Fruit fly (Drosophila melanogaster) whole organism, prepupa: ENCODE results near the gene Usp10.

Experiments
- Blimp-1 ChIP-seq: fragments of 200-800 bp; sonication (Bioruptor generic); optimal IDR thresholded peaks from 3 replicates; lab custom pipeline; 2017; ENCODE audit warnings: missing biosample characterization, missing genetic modification characterization, mild to moderate bottlenecking, moderate library complexity, missing genetic modification reagents
- CG10631 ChIP-seq: fragments of 200-800 bp; sonication (Bioruptor generic); optimal IDR thresholded peaks from 2 replicates; lab custom pipeline; 2016; ENCODE audit warnings: missing biosample characterization, missing genetic modification characterization
- CG10669 ChIP-seq: fragments of 200-800 bp; sonication (Bioruptor generic); optimal IDR thresholded peaks from 3 replicates; lab custom pipeline; 2018; ENCODE audit warnings: missing biosample characterization, mild to moderate bottlenecking, missing genetic modification characterization, moderate library complexity
- CG11294 ChIP-seq: fragments of 200-800 bp; sonication (Bioruptor generic); IDR thresholded peaks from 2 replicates; pipeline ENCODE4 v1.3.6; 2022; ENCODE audit warnings: missing biosample characterization, missing genetic modification characterization
- CG11762 ChIP-seq: fragments of 200-800 bp; sonication (Bioruptor generic); optimal IDR thresholded peaks from 3 replicates; lab custom pipeline; 2016; ENCODE audit warnings: missing biosample characterization, missing genetic modification characterization; ENCODE audit not compliant: insufficient read depth
- CG15336 ChIP-seq: fragments of 200-800 bp; sonication (Bioruptor generic); IDR thresholded peaks from 2 replicates; pipeline ENCODE4 v1.3.6; 2022; ENCODE audit warnings: missing biosample characterization, missing genetic modification characterization
- CG3032 ChIP-seq: fragments of 200-800 bp; optimal IDR thresholded peaks from 2 replicates; lab custom pipeline; 2019; ENCODE audit warnings: missing biosample characterization, mild to moderate bottlenecking, missing genetic modification characterization, moderate library complexity
- CG31627 ChIP-seq: fragments of 200-800 bp; sonication (Bioruptor generic); optimal IDR thresholded peaks from 3 replicates; lab custom pipeline; 2016; ENCODE audit warnings: missing biosample characterization, missing genetic modification characterization
- CG32006 ChIP-seq: fragments of 200-800 bp; sonication (Bioruptor generic); optimal IDR thresholded peaks from 3 replicates; lab custom pipeline; 2017; ENCODE audit warnings: missing biosample characterization, mild to moderate bottlenecking, missing genetic modification characterization
- CG34406 ChIP-seq: fragments of 200-800 bp; sonication (Bioruptor generic); optimal IDR thresholded peaks from 3 replicates; lab custom pipeline; 2016; ENCODE audit warnings: missing biosample characterization, missing genetic modification characterization
- CG3919 ChIP-seq: fragments of 200-800 bp; sonication (Bioruptor generic); optimal IDR thresholded peaks from 3 replicates; lab custom pipeline; 2016; ENCODE audit warnings: missing biosample characterization, missing genetic modification characterization
- CG4318 ChIP-seq: fragments of 200-800 bp; sonication (Bioruptor generic); optimal IDR thresholded peaks from 3 replicates; lab custom pipeline; 2017; ENCODE audit warnings: missing biosample characterization, mild to moderate bottlenecking, missing genetic modification characterization
- CG6163 ChIP-seq: fragments of 200-800 bp; sonication (Bioruptor generic); IDR thresholded peaks from 3 replicates; pipeline ENCODE4 v1.3.6; 2022; ENCODE audit warnings: missing biosample characterization, missing genetic modification characterization
- CG6276 ChIP-seq: fragments of 200-800 bp; sonication (Bioruptor generic); optimal IDR thresholded peaks from 2 replicates; lab custom pipeline; 2017; ENCODE audit warnings: missing biosample characterization, mild to moderate bottlenecking, missing genetic modification characterization
- CG6792 ChIP-seq: fragments of 200-800 bp; sonication (Bioruptor generic); optimal IDR thresholded peaks from 3 replicates; lab custom pipeline; 2016; ENCODE audit warnings: missing biosample characterization, missing genetic modification characterization
- CG6808 ChIP-seq: fragments of 200-800 bp; sonication (Bioruptor generic); optimal IDR thresholded peaks from 3 replicates; lab custom pipeline; 2017; ENCODE audit warnings: missing biosample characterization, missing genetic modification characterization, mild to moderate bottlenecking, moderate library complexity, missing genetic modification reagents
- CG6854 ChIP-seq: fragments of 200-800 bp; sonication (Bioruptor generic); optimal IDR thresholded peaks from 2 replicates; lab custom pipeline; 2017; ENCODE audit warnings: missing biosample characterization, mild to moderate bottlenecking, missing genetic modification characterization
- CG7368 ChIP-seq: fragments of 200-800 bp; sonication (Bioruptor generic); optimal IDR thresholded peaks from 3 replicates; lab custom pipeline; 2016; ENCODE audit warnings: missing biosample characterization, missing genetic modification characterization
- CG8119 ChIP-seq: fragments of 200-800 bp; sonication (Bioruptor generic); IDR thresholded peaks from 3 replicates; pipeline ENCODE4 v1.3.6; 2022; ENCODE audit warnings: missing biosample characterization, missing genetic modification characterization
- CG8319 ChIP-seq: fragments of 200-800 bp; sonication (Bioruptor generic); optimal IDR thresholded peaks from 3 replicates; lab custom pipeline; 2016; ENCODE audit warnings: missing biosample characterization, missing genetic modification characterization
- CG9139 ChIP-seq: fragments of 200-800 bp; sonication (Bioruptor generic); optimal IDR thresholded peaks from 3 replicates; lab custom pipeline; 2017; ENCODE audit warnings: missing biosample characterization, mild to moderate bottlenecking, missing genetic modification characterization
- Eip78C ChIP-seq: fragments of 200-800 bp; sonication (Bioruptor generic); peaks from one replicate; lab custom pipeline; 2016; ENCODE audit warnings: missing biosample characterization, missing genetic modification characterization
- Ets21C ChIP-seq: fragments of 200-800 bp; sonication (Bioruptor generic); optimal IDR thresholded peaks from 3 replicates; lab custom pipeline; 2016; ENCODE audit warnings: missing biosample characterization, missing genetic modification characterization
- Ets96B ChIP-seq: fragments of 200-800 bp; optimal IDR thresholded peaks from 2 replicates; lab custom pipeline; 2019; ENCODE audit warnings: missing biosample characterization, mild to moderate bottlenecking, missing genetic modification characterization, moderate library complexity
- Gug ChIP-seq: fragments of 200-800 bp; sonication (Bioruptor generic); IDR thresholded peaks from 2 replicates; pipeline ENCODE4 v1.3.6; 2022; ENCODE audit warnings: missing biosample characterization, missing genetic modification characterization
- Hr38 ChIP-seq: sonication (Bioruptor generic); optimal IDR thresholded peaks from 2 replicates; lab custom pipeline; 2016; ENCODE audit warnings: missing biosample characterization, missing genetic modification characterization
- Hr39 ChIP-seq: fragments of 200-800 bp; sonication (Bioruptor generic); optimal IDR thresholded peaks from 2 replicates; lab custom pipeline; 2016; ENCODE audit warnings: missing biosample characterization, missing genetic modification characterization
- Hr4 ChIP-seq: fragments of 200-800 bp; sonication (Bioruptor generic); optimal IDR thresholded peaks from 3 replicates; lab custom pipeline; 2016; ENCODE audit warnings: missing biosample characterization, missing genetic modification characterization
- Lpt ChIP-seq: fragments of 200-800 bp; sonication (Bioruptor generic); optimal IDR thresholded peaks from 3 replicates; lab custom pipeline; 2016; ENCODE audit warnings: missing biosample characterization, missing genetic modification characterization
- Met ChIP-seq: fragments of 200-800 bp; sonication (Bioruptor generic); optimal IDR thresholded peaks from 3 replicates; lab custom pipeline; 2016; ENCODE audit warnings: missing biosample characterization, missing genetic modification characterization
- OdsH ChIP-seq: fragments of 200-800 bp; sonication (Bioruptor generic); optimal IDR thresholded peaks from 3 replicates; lab custom pipeline; 2016; ENCODE audit warnings: missing biosample characterization, missing genetic modification characterization
- Smox ChIP-seq: fragments of 200-800 bp; sonication (Bioruptor generic); optimal IDR thresholded peaks from 3 replicates; lab custom pipeline; 2016; ENCODE audit warnings: missing biosample characterization, missing genetic modification characterization
- Sox102F ChIP-seq: fragments of 200-800 bp; sonication (Bioruptor generic); optimal IDR thresholded peaks from 2 replicates; lab custom pipeline; 2016; ENCODE audit warnings: missing biosample characterization, mild to moderate bottlenecking, missing genetic modification characterization
- Sox14 ChIP-seq: fragments of 200-800 bp; sonication (Bioruptor generic); optimal IDR thresholded peaks from 3 replicates; lab custom pipeline; 2016; ENCODE audit warnings: missing biosample characterization, missing genetic modification characterization
- achi ChIP-seq: fragments of 200-800 bp; sonication (Bioruptor generic); optimal IDR thresholded peaks from 3 replicates; lab custom pipeline; 2016; ENCODE audit warnings: missing biosample characterization, missing genetic modification characterization
- acj6 ChIP-seq: fragments of 200-800 bp; sonication (Bioruptor generic); optimal IDR thresholded peaks from 3 replicates; lab custom pipeline; 2016; ENCODE audit warnings: missing biosample characterization, missing genetic modification characterization
- cyc ChIP-seq: fragments of 200-800 bp; sonication (Bioruptor generic); optimal IDR thresholded peaks from 3 replicates; lab custom pipeline; 2016; ENCODE audit warnings: missing biosample characterization, missing genetic modification characterization
- dac ChIP-seq: fragments of 200-800 bp; sonication (Bioruptor generic); optimal IDR thresholded peaks from 2 replicates; lab custom pipeline; 2017; ENCODE audit warnings: missing biosample characterization, mild to moderate bottlenecking, missing genetic modification characterization
- eg ChIP-seq: fragments of 200-800 bp; sonication (Bioruptor generic); IDR thresholded peaks from 3 replicates; pipeline ENCODE4 v1.3.6; 2022; ENCODE audit warnings: missing biosample characterization, missing genetic modification characterization
- esn ChIP-seq: fragments of 200-800 bp; sonication (Bioruptor generic); optimal IDR thresholded peaks from 2 replicates; lab custom pipeline; 2016; ENCODE audit warnings: missing biosample characterization, mild to moderate bottlenecking, missing genetic modification characterization, moderate library complexity
- fd59A ChIP-seq: fragments of 200-800 bp; sonication (Bioruptor generic); optimal IDR thresholded peaks from 2 replicates; lab custom pipeline; 2017; ENCODE audit warnings: missing biosample characterization, mild to moderate bottlenecking, missing genetic modification characterization, missing genetic modification reagents
- fd85E ChIP-seq: fragments of 200-800 bp; sonication (Bioruptor generic); optimal IDR thresholded peaks from 3 replicates; lab custom pipeline; 2016; ENCODE audit warnings: missing biosample characterization, missing genetic modification characterization
- lz ChIP-seq: fragments of 200-800 bp; sonication (Bioruptor generic); optimal IDR thresholded peaks from 3 replicates; lab custom pipeline; 2016; ENCODE audit warnings: missing biosample characterization, missing genetic modification characterization
- net ChIP-seq: fragments of 200-800 bp; sonication (Bioruptor generic); optimal IDR thresholded peaks from 3 replicates; lab custom pipeline; 2016; ENCODE audit warnings: missing biosample characterization, missing genetic modification characterization
- pdm3 ChIP-seq: fragments of 200-800 bp; sonication (Bioruptor generic); optimal IDR thresholded peaks from 3 replicates; lab custom pipeline; 2016; ENCODE audit warnings: missing biosample characterization, missing genetic modification characterization
- salr ChIP-seq, 2 experiments: fragments of 200-800 bp; sonication (Bioruptor generic); optimal IDR thresholded peaks; 3 replicates each; lab custom pipeline; 2016 to 2018; ENCODE audit warnings: missing biosample characterization in 2 of 2, missing genetic modification characterization in 2 of 2, mild to moderate bottlenecking in 1 of 2
- spab ChIP-seq: fragments of 200-800 bp; sonication (Bioruptor generic); optimal IDR thresholded peaks from 2 replicates; lab custom pipeline; 2017; ENCODE audit warnings: missing biosample characterization, mild to moderate bottlenecking, missing genetic modification characterization, missing genetic modification reagents
- ss ChIP-seq, 2 experiments: fragments of 200-800 bp; sonication (Bioruptor generic); optimal IDR thresholded peaks; 2 replicates in 1 of 2; 3 replicates in 1 of 2; lab custom pipeline; 2017 to 2018; ENCODE audit warnings: mild to moderate bottlenecking in 2 of 2, missing biosample characterization in 2 of 2, missing genetic modification characterization in 2 of 2, moderate library complexity in 1 of 2
- svp ChIP-seq: fragments of 200-800 bp; sonication (Bioruptor generic); peaks from one replicate; lab custom pipeline; 2016; ENCODE audit warnings: missing biosample characterization, missing genetic modification characterization
- vri ChIP-seq: fragments of 200-800 bp; sonication (Bioruptor generic); optimal IDR thresholded peaks from 3 replicates; lab custom pipeline; 2016; ENCODE audit warnings: missing biosample characterization, mild to moderate bottlenecking, missing genetic modification characterization

Gene Usp10

DNA sequence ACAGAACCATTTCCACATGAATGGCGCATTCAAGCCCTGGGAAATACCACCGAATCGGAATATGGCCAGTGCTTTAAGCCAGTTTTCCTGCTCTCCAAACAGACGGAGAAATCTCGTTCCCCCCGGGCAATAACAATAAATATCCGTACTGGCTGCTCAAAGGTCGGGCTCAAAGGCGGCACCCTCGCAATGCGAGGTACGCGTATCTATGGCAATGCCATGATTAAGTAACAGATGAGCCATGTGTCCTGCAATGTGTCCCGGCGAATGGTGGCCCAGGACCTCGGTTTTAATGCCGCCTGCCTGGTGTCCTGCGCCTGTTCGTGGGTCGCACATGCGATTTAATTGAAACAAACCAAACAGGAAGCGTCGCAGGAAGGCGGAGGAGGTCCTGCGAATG is 32.2 kb downstream of the Usp10 start:
- no peak for TF ChIP-seq CG4318 (GFP tag; lab: Kevin White, UChicago)
- TF ChIP-seq, all 60 proteins: peak for 0

DNA sequence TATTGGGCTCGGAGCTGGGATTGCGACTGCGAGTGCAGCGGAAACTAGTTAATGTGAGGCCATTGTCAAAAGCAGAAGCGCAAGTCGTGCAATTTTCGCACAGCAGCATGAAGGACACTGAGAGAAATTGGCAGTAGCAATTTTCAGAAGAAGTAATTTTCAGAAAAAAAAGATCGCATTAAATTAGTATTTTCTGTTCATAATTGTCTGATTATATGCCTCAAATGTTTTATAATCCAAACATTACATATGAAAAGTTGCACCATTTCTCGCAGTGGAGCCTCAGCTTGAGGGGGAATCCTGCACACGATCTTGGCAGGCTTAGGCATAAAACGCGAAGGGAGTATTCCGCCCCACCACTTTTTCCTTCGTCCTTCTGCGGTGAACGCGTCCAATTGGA is 32.7 kb downstream of the Usp10 start:
- 0 out of 3 replicates have a peak, but pooled peaks have one; percentile 16 for TF ChIP-seq CG8119 (GFP tag; lab: Robert Waterston, UW)
- TF ChIP-seq CG11294 (GFP tag; lab: Robert Waterston, UW), result no peak
- TF ChIP-seq Sox102F (GFP tag; lab: Kevin White, UChicago), result peak; percentile 62
- peak in 1 of 2 experiments; percentile 33 for TF ChIP-seq ss (GFP tag; optimal IDR thresholded peaks at IDR 0.05; lab: Kevin White, UChicago)
- TF ChIP-seq cyc (GFP tag; lab: Kevin White, UChicago), result peak; percentile 73
- TF ChIP-seq Blimp-1, result peak; percentile 4
- no peak for TF ChIP-seq Lpt (GFP tag; lab: Kevin White, UChicago)
- no peak for TF ChIP-seq Hr38 (GFP tag; lab: Kevin White, UChicago)
- peak in 1 of 2 experiments; percentile 60 for TF ChIP-seq salr (GFP tag; optimal IDR thresholded peaks at IDR 0.05; lab: Kevin White, UChicago)
- TF ChIP-seq CG34406 (GFP tag; lab: Kevin White, UChicago), result peak; percentile 44
- TF ChIP-seq pdm3 (GFP tag; lab: Kevin White, UChicago), result peak; percentile 49
- TF ChIP-seq Sox14 (GFP tag; lab: Kevin White, UChicago), result peak; percentile 33
- TF ChIP-seq CG6854 (GFP tag; lab: Kevin White, UChicago), result peak; percentile 13
- peak; percentile 17 for TF ChIP-seq CG32006 (GFP tag; lab: Kevin White, UChicago)
- peak; percentile 58 for TF ChIP-seq Ets96B (tag; lab: Kevin White, UChicago)
- TF ChIP-seq CG15336 (GFP tag; lab: Robert Waterston, UW), result 0 out of 2 replicates have a peak, but pooled peaks have one; percentile 19
- peak; percentile 41 for TF ChIP-seq CG10631 (GFP tag; lab: Kevin White, UChicago)
- peak; percentile 69 for TF ChIP-seq CG3919 (GFP tag; lab: Kevin White, UChicago)
- TF ChIP-seq CG6163 (GFP tag; lab: Robert Waterston, UW), result peak; percentile 56; the same call in 2 of the 3 replicates
- TF ChIP-seq spab, result peak; percentile 43
- peak; percentile 24 for TF ChIP-seq CG11762 (GFP tag; lab: Kevin White, UChicago)
- peak; percentile 61 for TF ChIP-seq CG31627 (GFP tag; lab: Kevin White, UChicago)
- TF ChIP-seq fd85E, result no peak
- TF ChIP-seq CG9139 (GFP tag; lab: Kevin White, UChicago), result no peak
- TF ChIP-seq CG3032 (tag; lab: Kevin White, UChicago), result peak; percentile 55
- TF ChIP-seq CG6808, result peak; percentile 34
- TF ChIP-seq dac (GFP tag; lab: Kevin White, UChicago), result no peak
- TF ChIP-seq Eip78C, result peak; percentile 80
- no peak for TF ChIP-seq CG6276 (GFP tag; lab: Kevin White, UChicago)
- TF ChIP-seq acj6 (GFP tag; lab: Kevin White, UChicago), result peak; percentile 52
- TF ChIP-seq CG4318 (GFP tag; lab: Kevin White, UChicago), result no peak
- TF ChIP-seq fd59A, result peak; percentile 22
- TF ChIP-seq CG7368 (GFP tag; lab: Kevin White, UChicago), result peak; percentile 47
- peak; percentile 49 for TF ChIP-seq vri (GFP tag; lab: Kevin White, UChicago)
- TF ChIP-seq lz, result peak; percentile 49
- TF ChIP-seq eg, result no peak
- peak; percentile 62 for TF ChIP-seq Met (GFP tag; lab: Kevin White, UChicago)
- peak; percentile 50 for TF ChIP-seq OdsH (GFP tag; lab: Kevin White, UChicago)
- TF ChIP-seq Hr4 (GFP tag; lab: Kevin White, UChicago), result peak; percentile 23
- TF ChIP-seq Hr39 (GFP tag; lab: Kevin White, UChicago), result peak; percentile 60
- TF ChIP-seq CG6792 (GFP tag; lab: Kevin White, UChicago), result peak; percentile 51
- no peak for TF ChIP-seq net (GFP tag; lab: Kevin White, UChicago)
- peak; percentile 14 for TF ChIP-seq CG8319 (GFP tag; lab: Kevin White, UChicago)
- TF ChIP-seq Smox, result peak; percentile 58
- peak; percentile 59 for TF ChIP-seq CG10669 (GFP tag; lab: Kevin White, UChicago)
- TF ChIP-seq esn (GFP tag; lab: Kevin White, UChicago), result peak; percentile 75
- TF ChIP-seq svp (GFP tag; lab: Kevin White, UChicago), result peak; percentile 76
- TF ChIP-seq Ets21C (GFP tag; lab: Kevin White, UChicago), result peak; percentile 31
- peak; percentile 31 for TF ChIP-seq achi
- TF ChIP-seq Gug, result no peak
